Fruit fly (Drosophila melanogaster) whole organism, adult: ENCODE data around the gene Wdr82.
A peak's percentile ranks its signal among the peaks of the same experiment; 100 is the strongest.

Experiments used
- CG11617 ChIP-seq: fragments of 200-800 bp; sonication (Bioruptor generic); optimal IDR thresholded peaks from 2 replicates; lab custom pipeline; 2017; ENCODE audit warnings: mild to moderate bottlenecking, missing biosample characterization, missing genetic modification reagents, missing genetic modification characterization
- CG1620 ChIP-seq: fragments of 200-800 bp; sonication (Bioruptor generic); optimal IDR thresholded peaks from 2 replicates; lab custom pipeline; 2016; ENCODE audit warnings: missing biosample characterization, missing genetic modification characterization
- CG5204 ChIP-seq: fragments of 200-800 bp; sonication (Bioruptor generic); optimal IDR thresholded peaks from 2 replicates; lab custom pipeline; 2016; ENCODE audit warnings: missing biosample characterization, missing genetic modification characterization
- CG7101 ChIP-seq: fragments of 200-800 bp; sonication (Bioruptor generic); optimal IDR thresholded peaks from 2 replicates; lab custom pipeline; 2018; ENCODE audit warnings: missing biosample characterization, mild to moderate bottlenecking, missing genetic modification characterization, moderate library complexity
- Clk ChIP-seq: fragments of 200-800 bp; sonication (Bioruptor generic); optimal IDR thresholded peaks from 2 replicates; lab custom pipeline; 2017; ENCODE audit warnings: missing biosample characterization, missing genetic modification characterization
- Hr96 ChIP-seq: fragments of 200-800 bp; sonication (Bioruptor generic); optimal IDR thresholded peaks from 2 replicates; lab custom pipeline; 2016; ENCODE audit warnings: missing biosample characterization, missing genetic modification characterization
- bab1 ChIP-seq: fragments of 200-800 bp; sonication (Bioruptor generic); optimal IDR thresholded peaks from 3 replicates; lab custom pipeline; 2019; ENCODE audit warnings: missing biosample characterization, mild to moderate bottlenecking, missing genetic modification characterization, moderate library complexity
- kay ChIP-seq: fragments of 200-800 bp; sonication (Bioruptor generic); peaks from one replicate; lab custom pipeline; 2016; ENCODE audit warnings: missing biosample characterization, missing genetic modification characterization, borderline replicate concordance
- ovo ChIP-seq: fragments of 200-800 bp; sonication (Bioruptor generic); optimal IDR thresholded peaks from 2 replicates; lab custom pipeline; 2016; ENCODE audit warnings: missing biosample characterization, missing genetic modification characterization
- pad ChIP-seq: fragments of 200-800 bp; sonication (Bioruptor generic); optimal IDR thresholded peaks from 3 replicates; lab custom pipeline; 2017; ENCODE audit warnings: missing biosample characterization, missing genetic modification characterization, mild to moderate bottlenecking, moderate library complexity, missing genetic modification reagents
- tj ChIP-seq: fragments of 200-800 bp; sonication (Bioruptor generic); optimal IDR thresholded peaks from 3 replicates; lab custom pipeline; 2017; ENCODE audit warnings: missing biosample characterization, mild to moderate bottlenecking, missing genetic modification characterization, moderate library complexity

DNA sequence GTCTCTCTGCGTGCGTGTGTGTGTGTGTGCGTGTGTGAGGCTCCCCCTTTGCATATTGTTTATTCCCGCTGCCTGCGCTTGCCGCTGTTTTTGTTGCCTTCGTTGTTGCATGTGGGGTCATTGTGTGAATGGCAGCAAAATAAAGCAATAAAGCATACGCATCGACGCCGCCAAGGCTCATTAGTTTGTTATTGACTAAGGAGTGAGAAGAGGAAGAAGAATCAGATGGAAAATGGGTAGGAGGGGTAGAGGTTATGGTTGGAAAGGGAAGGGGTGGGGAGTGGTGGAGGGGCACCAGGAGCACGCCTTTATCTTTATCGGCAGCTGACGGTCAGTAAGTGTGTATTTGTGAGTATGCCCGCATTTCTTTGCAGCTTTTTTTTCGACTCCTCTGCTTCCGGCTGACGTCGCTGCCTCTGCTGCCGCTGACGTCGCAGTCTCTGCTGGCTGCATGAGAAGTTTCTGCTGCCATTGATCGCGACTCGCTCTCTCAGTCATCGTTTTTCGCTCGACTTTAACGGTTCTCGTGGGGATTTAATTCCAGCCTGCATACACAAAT is 45.2 kb downstream of the Wdr82 start:
- peak; percentile 70 for TF ChIP-seq pad
- no peak for TF ChIP-seq tj (GFP tag; lab: Kevin White, UChicago)
- TF ChIP-seq Hr96 (GFP tag; lab: Kevin White, UChicago): no peak
- TF ChIP-seq CG7101 (tag; lab: Kevin White, UChicago): no peak
- TF ChIP-seq CG5204 (GFP tag; lab: Kevin White, UChicago): no peak
- TF ChIP-seq ovo (GFP tag; lab: Kevin White, UChicago): no peak
- no peak for TF ChIP-seq bab1 (GFP tag; lab: Kevin White, UChicago)
- no peak for TF ChIP-seq CG1620 (GFP tag; lab: Kevin White, UChicago)
- TF ChIP-seq Clk (GFP tag; lab: Kevin White, UChicago): no peak
- TF ChIP-seq CG11617: no peak
- no peak for TF ChIP-seq kay (GFP tag; lab: Kevin White, UChicago)
